Fruit fly (Drosophila melanogaster): ENCODE results near the gene Keap1.

The Keap1 gene

DNA sequence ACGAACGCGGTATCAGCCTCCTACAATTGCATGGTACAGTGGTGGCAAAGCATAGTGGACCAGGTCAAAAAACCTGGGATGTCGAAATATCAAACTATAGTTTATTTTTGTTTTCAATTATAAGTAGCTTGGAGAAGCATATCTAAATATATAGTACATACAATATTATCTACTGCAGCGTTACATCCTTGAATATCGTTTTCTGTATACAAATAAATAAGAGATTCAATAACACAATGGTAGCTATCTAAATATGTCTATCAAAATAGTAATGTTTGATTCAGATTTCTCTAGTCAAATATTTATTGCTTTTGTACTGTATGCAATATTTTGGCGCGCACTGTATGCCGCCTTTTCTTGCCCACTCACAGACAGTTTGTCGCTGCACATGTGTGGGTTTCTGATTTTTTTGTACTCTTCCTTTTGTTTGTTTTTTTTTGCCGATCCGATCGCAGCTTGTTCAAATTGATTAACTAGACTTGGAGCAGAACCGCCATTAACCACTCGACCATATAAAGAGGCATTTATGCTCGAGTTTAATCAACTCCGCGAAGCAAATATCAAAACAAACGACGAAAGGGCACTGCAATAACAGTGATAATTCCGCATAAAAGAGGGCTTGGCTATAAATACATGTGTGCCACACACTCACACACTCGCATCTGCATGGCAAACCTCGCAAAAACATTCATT, 1.1 kb upstream of the Keap1 start (continued):
- TF ChIP-seq CG14710 (tag; optimal IDR thresholded peaks at IDR 0.05) (peak; percentile 96), ERR (GFP tag; optimal IDR thresholded peaks at IDR 0.05) (peak; percentile 67), CG15479 (GFP tag; optimal IDR thresholded peaks at IDR 0.05) (no peak), CG15601 (tag; optimal IDR thresholded peaks at IDR 0.05) (peak; percentile 94), sens-2 (GFP tag; IDR thresholded peaks at IDR 0.05) (peak; percentile 66; the same call in 1 of the 2 replicates), CG1233 (GFP tag; optimal IDR thresholded peaks at IDR 0.05) (peak; percentile 94), Tbp (GFP tag; optimal IDR thresholded peaks at IDR 0.05) (no peak), fd102C (GFP tag; optimal IDR thresholded peaks at IDR 0.05) (peak; percentile 44), gfzf (GFP tag; optimal IDR thresholded peaks at IDR 0.05) (no peak), CG34224 (GFP tag; IDR thresholded peaks at IDR 0.05; ENCODE audit: partially characterized antibody) (no peak; the same call in 2 of the 3 replicates), CG17186 (GFP tag; optimal IDR thresholded peaks at IDR 0.05) (peak; percentile 81), danr (GFP tag; IDR thresholded peaks at IDR 0.05) (peak; percentile 92), CG8924 (tag; optimal IDR thresholded peaks at IDR 0.05) (peak; percentile 96), CG1602 (GFP tag; optimal IDR thresholded peaks at IDR 0.05) (peak; percentile 94), slbo (GFP tag; IDR thresholded peaks at IDR 0.05) (peak; percentile 93), CG18599 (GFP tag; optimal IDR thresholded peaks at IDR 0.05) (peak; percentile 95), ap (GFP tag; IDR thresholded peaks at IDR 0.05) (peak; percentile 86), Doc2 (GFP tag; IDR thresholded peaks at IDR 0.05) (peak; percentile 56; the same call in 1 of the 2 replicates), CG14667 (GFP tag; IDR thresholded peaks at IDR 0.05) (peak; percentile 84), HLH4C (GFP tag; IDR thresholded peaks at IDR 0.05; ENCODE audit: partially characterized antibody) (no peak), CG16813 (GFP tag; IDR thresholded peaks at IDR 0.05; ENCODE audit: partially characterized antibody) (no peak), btn (GFP tag; optimal IDR thresholded peaks at IDR 0.05) (peak; percentile 71), NC2α (GFP tag; optimal IDR thresholded peaks at IDR 0.05) (peak; percentile 79), sisA (GFP tag; IDR thresholded peaks at IDR 0.05) (peak; percentile 89), sd (tag; optimal IDR thresholded peaks at IDR 0.05) (peak; percentile 85), Lim3 (GFP tag; IDR thresholded peaks at IDR 0.05) (peak; percentile 80), pita (GFP tag; optimal IDR thresholded peaks at IDR 0.05) (no peak), CG13123 (GFP tag; optimal IDR thresholded peaks at IDR 0.05) (peak; percentile 91), CG1647 (GFP tag; optimal IDR thresholded peaks at IDR 0.05) (peak; percentile 73), crp (GFP tag; optimal IDR thresholded peaks at IDR 0.05) (peak in 1 of 2 experiments; percentile 53), CG3838 (GFP tag; optimal IDR thresholded peaks at IDR 0.05) (peak; percentile 90), CG12071 (GFP tag; optimal IDR thresholded peaks at IDR 0.05) (peak; percentile 90), BEAF-32 (GFP tag; optimal IDR thresholded peaks at IDR 0.05) (no peak), h (optimal IDR thresholded peaks at IDR 0.05) (no peak), CG11695 (GFP tag; IDR thresholded peaks at IDR 0.05) (peak; percentile 98), CG2202 (tag; optimal IDR thresholded peaks at IDR 0.05) (peak; percentile 95), CG30020 (tag; optimal IDR thresholded peaks at IDR 0.05) (peak; percentile 77), ind (GFP tag; optimal IDR thresholded peaks at IDR 0.05) (peak; percentile 92), CG15514 (GFP tag; optimal IDR thresholded peaks at IDR 0.05) (peak; percentile 80), Camta (GFP tag; optimal IDR thresholded peaks at IDR 0.05) (peak; percentile 93), CG32772 (GFP tag; IDR thresholded peaks at IDR 0.05) (peak; percentile 91), pzg (GFP tag; optimal IDR thresholded peaks at IDR 0.05) (no peak), CG18262 (tag; optimal IDR thresholded peaks at IDR 0.05) (peak; percentile 98), CG3163 (GFP tag; optimal IDR thresholded peaks at IDR 0.05) (peak; percentile 61), CG10274 (GFP tag; optimal IDR thresholded peaks at IDR 0.05) (peak; percentile 77), Stat92E (GFP tag; optimal IDR thresholded peaks at IDR 0.05) (peak in 1 of 3 experiments; percentile 86), CG13775 (GFP tag; optimal IDR thresholded peaks at IDR 0.05) (peak; percentile 97), BtbVII (GFP tag; optimal IDR thresholded peaks at IDR 0.05) (peak; percentile 95), CG10462 (GFP tag; optimal IDR thresholded peaks at IDR 0.05) (peak; percentile 94)

Measured in whole organism, embryonic.